Worm (Caenorhabditis elegans) whole organism, midembryonic: ENCODE results near the gene T10G3.2.

Experiments used
- T22C8.4 ChIP-seq: fragments of 200-800 bp; sonication (Bioruptor generic); IDR thresholded peaks from 2 replicates; pipeline ENCODE4 v1.3.6; 2022; ENCODE audit warnings: missing genetic modification characterization, missing compliant biosample characterization
- flt-1 ChIP-seq: fragments of 200-800 bp; sonication (Bioruptor generic); IDR thresholded peaks from 2 replicates; pipeline ENCODE4 v1.3.6; 2022; ENCODE audit warnings: missing genetic modification characterization, missing compliant biosample characterization
- klf-2 ChIP-seq: fragments of 200-800 bp; sonication (Bioruptor generic); conservative IDR thresholded peaks from 2 replicates; pipeline ENCODE4 v1.3.6; 2022; ENCODE audit warnings: missing genetic modification reagents, missing genetic modification characterization, missing compliant biosample characterization
- ref-1 ChIP-seq: fragments of 200-800 bp; sonication (Bioruptor generic); conservative IDR thresholded peaks from 2 replicates; pipeline ENCODE4 v1.3.6; 2022; ENCODE audit warnings: missing genetic modification reagents, missing genetic modification characterization, missing compliant biosample characterization
- tab-1 ChIP-seq: fragments of 200-800 bp; sonication (Bioruptor generic); IDR thresholded peaks from 2 replicates; pipeline ENCODE4 v1.3.6; 2022; ENCODE audit warnings: missing genetic modification characterization, missing compliant biosample characterization
- ztf-23 ChIP-seq: fragments of 200-800 bp; sonication (Bioruptor generic); IDR thresholded peaks from 2 replicates; pipeline ENCODE4 v1.3.6; 2022; ENCODE audit warnings: missing genetic modification reagents, missing genetic modification characterization, missing compliant biosample characterization

ce11 chrV:13441661-13442060 lies 38.0 kb downstream of the T10G3.2 start, which contains the start of gene col-162:
- TF ChIP-seq flt-1 = no peak
- no peak for TF ChIP-seq ztf-23
- no peak for TF ChIP-seq ref-1 (GFP tag; lab: Robert Waterston, UW)
- no peak for TF ChIP-seq klf-2 (GFP tag; lab: Robert Waterston, UW)
- no peak for TF ChIP-seq T22C8.4 (GFP tag; lab: Robert Waterston, UW)
- TF ChIP-seq tab-1 (GFP tag; lab: Robert Waterston, UW) = no peak
